Fruit fly (Drosophila melanogaster): ENCODE results near the gene CG13408.

- no peak for TF ChIP-seq CG34367 (tag; optimal IDR thresholded peaks at IDR 0.05)
- no peak for TF ChIP-seq CG8301 (tag; optimal IDR thresholded peaks at IDR 0.05)
- TF ChIP-seq CG10348 (GFP tag; IDR thresholded peaks at IDR 0.05) = no peak
- no peak for TF ChIP-seq CG9948 (tag; optimal IDR thresholded peaks at IDR 0.05)
- TF ChIP-seq Snoo (tag; optimal IDR thresholded peaks at IDR 0.05) = no peak
- TF ChIP-seq rn (GFP tag; IDR thresholded peaks at IDR 0.05) = no peak
- TF ChIP-seq Ets98B (GFP tag; IDR thresholded peaks at IDR 0.05) = no peak
- TF ChIP-seq fd96Ca (GFP tag; IDR thresholded peaks at IDR 0.05) = no peak
- no peak for TF ChIP-seq CG32121 (GFP tag; IDR thresholded peaks at IDR 0.05)
- TF ChIP-seq D1 (tag; optimal IDR thresholded peaks at IDR 0.05) = no peak
Measured at dm6 chr3R:22086297-22086696, 6.1 kb downstream of the CG13408 start, which contains the start of gene BomT3.

All from whole organism, pupa.